Worm (Caenorhabditis elegans) whole organism, dauer: ENCODE data around the gene nhr-198.
"Not testable (repeated sequence)": the region's sequence is repeated elsewhere in the genome, so short reads cannot be mapped to it uniquely, and the experiment has no call there.

Experiments used
- unc-62 ChIP-seq: sonication (generic microtip); optimal IDR thresholded peaks from 2 replicates; lab custom pipeline; 2017; ENCODE audit warnings: missing biosample characterization, missing genetic modification reagents, missing genetic modification characterization

nhr-198 gene

ce11 chrV:15693682-15694081, at the start of gene nhr-198:
nhr-198 (plus strand) TSS chrV:15693994.
- no peak for TF ChIP-seq unc-62 (GFP tag; lab: Kevin White, UChicago)

ce11 chrV:15644575-15644974, 49.2 kb upstream of the nhr-198 start, which contains the start of gene str-23:
str-23 (plus strand) TSS chrV:15644875.
- no peak for TF ChIP-seq unc-62 (GFP tag; lab: Kevin White, UChicago)

- not testable (repeated sequence) for TF ChIP-seq unc-62 (GFP tag; lab: Kevin White, UChicago)
Measured at ce11 chrV:15647536-15648085, 46.2 kb upstream of the nhr-198 start, which contains the start of the genes C55A1.7 and C55A1.6. C55A1.7 (minus strand) TSS chrV:15647636. C55A1.6 (plus strand) TSS chrV:15648035.

- no peak for TF ChIP-seq unc-62 (GFP tag; lab: Kevin White, UChicago)
Measured at ce11 chrV:15650167-15650566, 43.6 kb upstream of the nhr-198 start, which contains the start of gene sru-42. sru-42 (plus strand) TSS chrV:15650467.

- TF ChIP-seq unc-62 (GFP tag; lab: Kevin White, UChicago), result no peak
Measured at ce11 chrV:15652147-15652546, 41.6 kb upstream of the nhr-198 start.

ce11 chrV:15654124-15654523, 39.7 kb upstream of the nhr-198 start, which contains the start of gene F53E4.2:
F53E4.2 (plus strand) TSS chrV:15654424.
- no peak for TF ChIP-seq unc-62 (GFP tag; lab: Kevin White, UChicago)

- TF ChIP-seq unc-62 (GFP tag; lab: Kevin White, UChicago), result no peak
Measured at ce11 chrV:15658262-15659060, 35.3 kb upstream of the nhr-198 start.

ce11 chrV:15661003-15661402, 32.8 kb upstream of the nhr-198 start:
- no peak for TF ChIP-seq unc-62 (GFP tag; lab: Kevin White, UChicago)

- no peak for TF ChIP-seq unc-62 (GFP tag; lab: Kevin White, UChicago)
Measured at ce11 chrV:15661580-15661979, 32.2 kb upstream of the nhr-198 start.

- no peak for TF ChIP-seq unc-62 (GFP tag; lab: Kevin White, UChicago)
Measured at ce11 chrV:15664053-15664661, 29.6 kb upstream of the nhr-198 start.

- TF ChIP-seq unc-62 (GFP tag; lab: Kevin White, UChicago), result no peak
Measured at ce11 chrV:15666718-15667117, 27.1 kb upstream of the nhr-198 start.

- not testable (repeated sequence) for TF ChIP-seq unc-62 (GFP tag; lab: Kevin White, UChicago)
Measured at ce11 chrV:15668200-15668599, 25.6 kb upstream of the nhr-198 start, which contains the start of gene F53E4.1. F53E4.1 (minus strand) TSS chrV:15668300.

- no peak for TF ChIP-seq unc-62 (GFP tag; lab: Kevin White, UChicago)
Measured at ce11 chrV:15668870-15669269, 24.9 kb upstream of the nhr-198 start, which contains the start of gene K06B4.4. K06B4.4 (plus strand) TSS chrV:15669170.

ce11 chrV:15670139-15670538, 23.7 kb upstream of the nhr-198 start, which contains the start of gene K06B4.15:
K06B4.15 (plus strand) TSS chrV:15670439.
- not testable (repeated sequence) for TF ChIP-seq unc-62 (GFP tag; lab: Kevin White, UChicago)

- TF ChIP-seq unc-62 (GFP tag; lab: Kevin White, UChicago), result no peak
Measured at ce11 chrV:15673707-15674106, 20.1 kb upstream of the nhr-198 start, which contains the start of gene nhr-51. nhr-51 (plus strand) TSS chrV:15674007.

- no peak for TF ChIP-seq unc-62 (GFP tag; lab: Kevin White, UChicago)
Measured at ce11 chrV:15674899-15675298, 18.9 kb upstream of the nhr-198 start.
